Fruit fly (Drosophila melanogaster) whole organism, embryonic: ENCODE data around the gene janA.

Experiments used
- CG10654 ChIP-seq: fragments of 200-800 bp; sonication (Bioruptor generic); optimal IDR thresholded peaks from 2 replicates; lab custom pipeline; 2016; ENCODE audit warnings: missing biosample characterization, missing genetic modification characterization
- CG11504 ChIP-seq: fragments of 200-800 bp; sonication (Bioruptor generic); optimal IDR thresholded peaks from 3 replicates; lab custom pipeline; 2019; ENCODE audit warnings: missing biosample characterization, mild to moderate bottlenecking, missing genetic modification characterization, moderate library complexity
- CG12299 ChIP-seq: fragments of 200-800 bp; sonication (Bioruptor generic); optimal IDR thresholded peaks from 2 replicates; lab custom pipeline; 2018; ENCODE audit warnings: missing biosample characterization, mild to moderate bottlenecking, missing genetic modification characterization
- CG12744 ChIP-seq: fragments of 200-800 bp; sonication (Bioruptor generic); optimal IDR thresholded peaks from 2 replicates; lab custom pipeline; 2016; ENCODE audit warnings: missing biosample characterization, missing genetic modification characterization
- CG12942 ChIP-seq: fragments of 200-800 bp; sonication (Bioruptor generic); optimal IDR thresholded peaks from 3 replicates; lab custom pipeline; 2016; ENCODE audit warnings: missing biosample characterization, missing genetic modification characterization
- CG1529 ChIP-seq: fragments of 200-800 bp; sonication (Bioruptor generic); optimal IDR thresholded peaks from 3 replicates; lab custom pipeline; 2018; ENCODE audit warnings: missing biosample characterization, missing genetic modification characterization
- CG1602 ChIP-seq: fragments of 200-800 bp; sonication (Bioruptor generic); optimal IDR thresholded peaks from 3 replicates; lab custom pipeline; 2016; ENCODE audit warnings: missing biosample characterization, missing genetic modification characterization
- CG1647 ChIP-seq: fragments of 200-800 bp; sonication (Bioruptor generic); optimal IDR thresholded peaks from 3 replicates; lab custom pipeline; 2016; ENCODE audit warnings: missing biosample characterization, missing genetic modification characterization
- CG16813 ChIP-seq: fragments of 200-800 bp; sonication (Bioruptor generic); IDR thresholded peaks from 3 replicates; pipeline ENCODE4 v1.3.6; 2022; ENCODE audit warnings: missing biosample characterization, missing genetic modification characterization; ENCODE audit not compliant: partially characterized antibody
- CG17568 ChIP-seq: fragments of 200-800 bp; sonication (Bioruptor generic); optimal IDR thresholded peaks from 2 replicates; lab custom pipeline; 2018; ENCODE audit warnings: missing biosample characterization, mild to moderate bottlenecking, missing genetic modification characterization, moderate library complexity
- CG17612 ChIP-seq: fragments of 200-800 bp; sonication (Bioruptor generic); IDR thresholded peaks from 2 replicates; pipeline ENCODE4 v1.3.6; 2022; ENCODE audit warnings: missing biosample characterization, missing genetic modification characterization
- CG18476 ChIP-seq: fragments of 200-800 bp; sonication (Bioruptor generic); optimal IDR thresholded peaks from 2 replicates; lab custom pipeline; 2016; ENCODE audit warnings: missing biosample characterization, mild to moderate bottlenecking, missing genetic modification characterization
- CG2712 ChIP-seq: fragments of 200-800 bp; optimal IDR thresholded peaks from 3 replicates; lab custom pipeline; 2019; ENCODE audit warnings: missing biosample characterization, mild to moderate bottlenecking, missing genetic modification characterization, moderate library complexity
- CG3163 ChIP-seq: fragments of 200-800 bp; sonication (Bioruptor generic); optimal IDR thresholded peaks from 3 replicates; lab custom pipeline; 2016; ENCODE audit warnings: missing biosample characterization, missing genetic modification characterization
- CG4820 ChIP-seq: fragments of 200-800 bp; sonication (Bioruptor generic); optimal IDR thresholded peaks from 3 replicates; lab custom pipeline; 2016; ENCODE audit warnings: missing biosample characterization, missing genetic modification characterization
- CG5245 ChIP-seq: fragments of 200-800 bp; sonication (Bioruptor generic); optimal IDR thresholded peaks from 3 replicates; lab custom pipeline; 2016; ENCODE audit warnings: missing biosample characterization, missing genetic modification characterization
- CG6813 ChIP-seq: fragments of 200-800 bp; sonication (Bioruptor generic); optimal IDR thresholded peaks from 2 replicates; lab custom pipeline; 2017; ENCODE audit warnings: missing biosample characterization, missing genetic modification characterization, mild to moderate bottlenecking, moderate library complexity, missing genetic modification reagents
- CG7839 ChIP-seq: fragments of 200-800 bp; sonication (Bioruptor generic); optimal IDR thresholded peaks from 3 replicates; lab custom pipeline; 2018; ENCODE audit warnings: missing biosample characterization, mild to moderate bottlenecking, missing genetic modification characterization, moderate library complexity
- CG7963 ChIP-seq: fragments of 200-800 bp; sonication (Bioruptor generic); IDR thresholded peaks from 3 replicates; pipeline ENCODE4 v1.3.6; 2022; ENCODE audit warnings: missing biosample characterization, missing genetic modification characterization; ENCODE audit not compliant: partially characterized antibody
- Chrac-16 ChIP-seq: fragments of 200-800 bp; sonication (Bioruptor generic); optimal IDR thresholded peaks from 3 replicates; lab custom pipeline; 2016; ENCODE audit warnings: missing biosample characterization, missing genetic modification characterization
- D ChIP-seq, 2 experiments: fragments of 200-800 bp in 1 of 2; fragments of >200 bp in 1 of 2; sonication (Bioruptor generic) in 1 of 2; optimal IDR thresholded peaks; 2 replicates in 1 of 2; 3 replicates in 1 of 2; lab custom pipeline; 2017; ENCODE audit warnings: mild to moderate bottlenecking in 1 of 2, missing biosample characterization in 1 of 2, missing genetic modification characterization in 1 of 2, missing genetic modification reagents in 1 of 2
- Doc2 ChIP-seq: fragments of 200-800 bp; sonication (Bioruptor generic); IDR thresholded peaks from 2 replicates; pipeline ENCODE4 v1.3.6; 2022; ENCODE audit warnings: missing biosample characterization, missing genetic modification characterization
- E2f2 ChIP-seq: fragments of 200-800 bp; sonication (Bioruptor generic); IDR thresholded peaks from 2 replicates; pipeline ENCODE4 v1.3.6; 2022; ENCODE audit warnings: missing biosample characterization, missing genetic modification characterization
- Ets97D ChIP-seq: fragments of 200-800 bp; sonication (Bioruptor generic); optimal IDR thresholded peaks from 3 replicates; lab custom pipeline; 2016; ENCODE audit warnings: missing biosample characterization, missing genetic modification characterization
- Fer3 ChIP-seq: fragments of 200-800 bp; sonication (Bioruptor generic); optimal IDR thresholded peaks from 2 replicates; lab custom pipeline; 2018; ENCODE audit warnings: missing biosample characterization, mild to moderate bottlenecking, missing genetic modification characterization, moderate library complexity
- HLH54F ChIP-seq: fragments of 200-800 bp; sonication (Bioruptor generic); optimal IDR thresholded peaks from 3 replicates; lab custom pipeline; 2016; ENCODE audit warnings: missing biosample characterization, missing genetic modification characterization
- Myb ChIP-seq: fragments of 200-800 bp; sonication (Bioruptor generic); optimal IDR thresholded peaks from 2 replicates; lab custom pipeline; 2016; ENCODE audit warnings: missing biosample characterization, missing genetic modification characterization
- Nf-YC ChIP-seq: fragments of 200-800 bp; optimal IDR thresholded peaks from 3 replicates; lab custom pipeline; 2019; ENCODE audit warnings: missing biosample characterization, mild to moderate bottlenecking, missing genetic modification characterization, moderate library complexity
- NfI ChIP-seq: fragments of 200-800 bp; sonication (Bioruptor generic); optimal IDR thresholded peaks from 3 replicates; lab custom pipeline; 2018; ENCODE audit warnings: missing biosample characterization, mild to moderate bottlenecking, missing genetic modification characterization, moderate library complexity
- Rfx ChIP-seq: fragments of 200-800 bp; sonication (Bioruptor generic); IDR thresholded peaks from 2 replicates; pipeline ENCODE4 v1.3.6; 2022; ENCODE audit warnings: missing biosample characterization, missing genetic modification characterization
- YL-1 ChIP-seq: fragments of 200-800 bp; sonication (Bioruptor generic); optimal IDR thresholded peaks from 3 replicates; lab custom pipeline; 2017; ENCODE audit warnings: missing biosample characterization, mild to moderate bottlenecking, missing genetic modification characterization
- ato ChIP-seq: fragments of 200-800 bp; sonication (Bioruptor generic); IDR thresholded peaks from 2 replicates; pipeline ENCODE4 v1.3.6; 2022; ENCODE audit warnings: missing biosample characterization, missing genetic modification characterization; ENCODE audit not compliant: partially characterized antibody
- crc ChIP-seq: fragments of 200-800 bp; sonication (Bioruptor generic); optimal IDR thresholded peaks from 2 replicates; lab custom pipeline; 2016; ENCODE audit warnings: missing biosample characterization, missing genetic modification characterization
- dimm ChIP-seq: fragments of 200-800 bp; sonication (Bioruptor generic); IDR thresholded peaks from 2 replicates; pipeline ENCODE4 v1.3.6; 2022; ENCODE audit warnings: missing biosample characterization, missing genetic modification characterization
- dmrt11E ChIP-seq: fragments of 200-800 bp; sonication (Bioruptor generic); optimal IDR thresholded peaks from 3 replicates; lab custom pipeline; 2018; ENCODE audit warnings: missing biosample characterization, mild to moderate bottlenecking, missing genetic modification characterization, moderate library complexity
- fd102C ChIP-seq: fragments of 200-800 bp; sonication (Bioruptor generic); optimal IDR thresholded peaks from 2 replicates; lab custom pipeline; 2018; ENCODE audit warnings: missing biosample characterization, mild to moderate bottlenecking, missing genetic modification characterization, moderate library complexity
- gce ChIP-seq: fragments of 200-800 bp; sonication (Bioruptor generic); IDR thresholded peaks from 3 replicates; pipeline ENCODE4 v1.3.6; 2022; ENCODE audit warnings: missing biosample characterization, missing genetic modification characterization
- gsb ChIP-seq: fragments of 200-800 bp; sonication (Bioruptor generic); IDR thresholded peaks from 2 replicates; pipeline ENCODE4 v1.3.6; 2022; ENCODE audit warnings: missing biosample characterization, missing genetic modification characterization
- hbn ChIP-seq: fragments of 200-800 bp; sonication (Bioruptor generic); IDR thresholded peaks from 2 replicates; pipeline ENCODE4 v1.3.6; 2022; ENCODE audit warnings: missing biosample characterization, missing genetic modification characterization; ENCODE audit not compliant: partially characterized antibody
- kni ChIP-seq: fragments of 200-800 bp; sonication (Bioruptor generic); optimal IDR thresholded peaks from 3 replicates; lab custom pipeline; 2017; ENCODE audit warnings: mild to moderate bottlenecking, missing biosample characterization, missing genetic modification reagents, missing genetic modification characterization
- lbe ChIP-seq: fragments of 200-800 bp; sonication (Bioruptor generic); optimal IDR thresholded peaks from 2 replicates; lab custom pipeline; 2016; ENCODE audit warnings: missing biosample characterization, mild to moderate bottlenecking, missing genetic modification characterization
- oc ChIP-seq: fragments of 200-800 bp; sonication (Bioruptor generic); optimal IDR thresholded peaks from 2 replicates; lab custom pipeline; 2018; ENCODE audit warnings: missing biosample characterization, mild to moderate bottlenecking, missing genetic modification characterization, moderate library complexity
- seq ChIP-seq: fragments of 200-800 bp; sonication (Bioruptor generic); IDR thresholded peaks from 2 replicates; pipeline ENCODE4 v1.3.6; 2022; ENCODE audit warnings: missing biosample characterization, missing genetic modification characterization
- tap ChIP-seq: fragments of 200-800 bp; optimal IDR thresholded peaks from 3 replicates; lab custom pipeline; 2019; ENCODE audit warnings: missing biosample characterization, mild to moderate bottlenecking, missing genetic modification characterization, moderate library complexity
- twi ChIP-seq: fragments of 200-800 bp; optimal IDR thresholded peaks from 2 replicates; lab custom pipeline; 2019; ENCODE audit warnings: missing biosample characterization, mild to moderate bottlenecking, missing genetic modification characterization, moderate library complexity
- unc-4 ChIP-seq: fragments of 200-800 bp; sonication (Bioruptor generic); IDR thresholded peaks from 2 replicates; pipeline ENCODE4 v1.3.6; 2022; ENCODE audit warnings: missing biosample characterization, missing genetic modification characterization; ENCODE audit not compliant: partially characterized antibody

janA gene

DNA sequence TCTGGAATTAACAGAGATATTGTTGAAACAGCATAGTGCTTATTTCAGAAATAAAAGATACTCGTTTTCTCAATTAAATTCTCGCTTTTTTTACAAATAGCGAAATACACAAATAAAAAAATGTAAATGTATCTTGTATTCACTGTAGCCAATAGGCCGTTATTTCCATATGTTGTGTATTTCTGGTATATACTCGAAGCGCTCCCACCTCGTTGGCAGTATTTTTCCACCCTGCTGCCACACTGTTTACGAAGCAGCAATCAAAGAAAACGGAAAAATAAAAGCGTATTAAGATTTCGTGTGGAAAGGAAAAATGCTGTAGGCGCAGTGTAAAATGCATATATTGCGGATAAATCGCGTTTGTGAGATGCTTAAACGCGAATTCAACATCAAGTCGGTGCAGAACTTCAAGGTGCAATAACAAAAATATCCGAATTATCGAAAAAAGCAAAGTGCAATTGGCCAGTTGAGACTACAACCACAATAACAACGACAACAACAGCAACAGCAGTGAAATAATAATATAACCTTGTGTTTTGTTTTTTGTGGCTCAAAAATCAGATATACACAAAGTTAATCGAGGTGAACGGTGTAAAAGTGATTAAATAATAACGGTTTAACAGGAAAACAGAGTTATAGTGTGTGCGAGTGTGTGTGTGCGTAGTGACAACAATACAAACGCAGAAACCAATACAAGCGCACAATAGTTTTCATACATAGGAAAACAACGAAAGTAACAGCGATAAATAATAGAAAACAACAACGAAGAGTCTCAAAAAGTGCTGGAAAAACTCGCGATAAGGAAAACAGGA lies 18.9 kb upstream of the janA start, which contains the start of gene sima (continued):
- TF ChIP-seq CG7839 (tag; lab: Kevin White, UChicago) (peak; percentile 47), Myb (GFP tag; lab: Kevin White, UChicago) (peak; percentile 88), CG7963 (GFP tag; lab: Robert Waterston, UW) (no peak), Doc2 (no peak), seq (GFP tag; lab: Robert Waterston, UW) (no peak), oc (tag; lab: Kevin White, UChicago) (peak; percentile 38), YL-1 (GFP tag; lab: Kevin White, UChicago) (peak; percentile 46)

- peak; percentile 38 for TF ChIP-seq crc
- peak; percentile 54 for TF ChIP-seq CG18476
- TF ChIP-seq CG12942 = peak; percentile 79
- TF ChIP-seq CG2712 (tag; lab: Kevin White, UChicago) = peak; percentile 85
- peak; percentile 29; the same call in 1 of the 2 replicates for TF ChIP-seq dimm
- TF ChIP-seq D (optimal IDR thresholded peaks at IDR 0.05; lab: Kevin White, UChicago) = no peak
- TF ChIP-seq D (GFP tag; optimal IDR thresholded peaks at IDR 0.05; lab: Kevin White, UChicago) = no peak
- TF ChIP-seq CG11504 = peak; percentile 66
- TF ChIP-seq Nf-YC (tag; lab: Kevin White, UChicago) = peak; percentile 65
- peak; percentile 79 for TF ChIP-seq CG12299 (tag; lab: Kevin White, UChicago)
- peak; percentile 84 for TF ChIP-seq CG1602
- TF ChIP-seq E2f2 (GFP tag; lab: Robert Waterston, UW) = peak; percentile 62
- TF ChIP-seq ato = no peak
- TF ChIP-seq CG16813 (GFP tag; lab: Robert Waterston, UW) = no peak
- TF ChIP-seq Rfx (GFP tag; lab: Robert Waterston, UW) = peak; percentile 90
- peak; percentile 59; the same call in 1 of the 2 replicates for TF ChIP-seq gsb (GFP tag; lab: Robert Waterston, UW)
- no peak for TF ChIP-seq CG4820 (GFP tag; lab: Kevin White, UChicago)
- peak; percentile 85 for TF ChIP-seq Chrac-16 (GFP tag; lab: Kevin White, UChicago)
- peak; percentile 61 for TF ChIP-seq CG17612
- peak; percentile 87 for TF ChIP-seq lbe (GFP tag; lab: Kevin White, UChicago)
- TF ChIP-seq CG1647 (GFP tag; lab: Kevin White, UChicago) = no peak
- no peak for TF ChIP-seq gce (GFP tag; lab: Robert Waterston, UW)
- peak; percentile 71 for TF ChIP-seq Ets97D
- TF ChIP-seq tap (tag; lab: Kevin White, UChicago) = peak; percentile 70
- peak; percentile 84 for TF ChIP-seq Fer3 (tag; lab: Kevin White, UChicago)
- peak; percentile 62 for TF ChIP-seq kni (GFP tag; lab: Kevin White, UChicago)
- no peak for TF ChIP-seq unc-4
- no peak for TF ChIP-seq hbn (GFP tag; lab: Robert Waterston, UW)
- no peak for TF ChIP-seq CG17568 (GFP tag; lab: Kevin White, UChicago)
- peak; percentile 53 for TF ChIP-seq CG12744 (GFP tag; lab: Kevin White, UChicago)
- TF ChIP-seq seq (GFP tag; lab: Robert Waterston, UW) = peak; percentile 81
- TF ChIP-seq HLH54F (GFP tag; lab: Kevin White, UChicago) = peak; percentile 88
- TF ChIP-seq CG1529 = peak; percentile 12
- TF ChIP-seq CG6813 (GFP tag; lab: Kevin White, UChicago) = peak; percentile 21
- TF ChIP-seq CG5245 = peak; percentile 47
- TF ChIP-seq twi (tag; lab: Kevin White, UChicago) = peak; percentile 44
- peak; percentile 59 for TF ChIP-seq CG3163
- peak; percentile 79 for TF ChIP-seq NfI
- TF ChIP-seq fd102C (GFP tag; lab: Kevin White, UChicago) = peak; percentile 7
- TF ChIP-seq CG10654 (GFP tag; lab: Kevin White, UChicago) = peak; percentile 67
- peak; percentile 78 for TF ChIP-seq dmrt11E (tag; lab: Kevin White, UChicago)
Measured at dm6 chr3R:30056592-30057135, 17.3 kb upstream of the janA start, which contains the start of the genes CG7950 and Rpp14a. Gene CG7950, plus strand, starts transcription at chr3R:30056859. Gene Rpp14a, plus strand, starts transcription at chr3R:30056859.
